Fruit fly (Drosophila melanogaster): ENCODE measurements around the gene hry.
A peak's percentile ranks its signal among the peaks of the same experiment; 100 is the strongest.

dm6 chr3L:8697862-8698261 is 22.3 kb downstream of the hry start:
- TF ChIP-seq CG9948 (tag; optimal IDR thresholded peaks at IDR 0.05) = no peak
- TF ChIP-seq CG10348 (GFP tag; IDR thresholded peaks at IDR 0.05) = no peak
- TF ChIP-seq Pif1B (GFP tag; optimal IDR thresholded peaks at IDR 0.05) = no peak
- TF ChIP-seq CG32121 (GFP tag; IDR thresholded peaks at IDR 0.05) = 0 out of 2 replicates have a peak, but pooled peaks have one; percentile 16
- TF ChIP-seq Snoo (tag; optimal IDR thresholded peaks at IDR 0.05) = peak; percentile 5

Measured in whole organism, pupa.